Fruit fly (Drosophila melanogaster): ENCODE results near the gene kst.

dm6 chr3L:3405592-3405991, 68.9 kb downstream of the kst start:
- TF ChIP-seq ovo (GFP tag; optimal IDR thresholded peaks at IDR 0.05): no peak
- TF ChIP-seq cic (GFP tag; optimal IDR thresholded peaks at IDR 0.05): no peak
- TF ChIP-seq CG5204 (GFP tag; optimal IDR thresholded peaks at IDR 0.05): no peak
- no peak for TF ChIP-seq CG7101 (tag; optimal IDR thresholded peaks at IDR 0.05)
- no peak for TF ChIP-seq CG33017 (tag; optimal IDR thresholded peaks at IDR 0.05)
- TF ChIP-seq kay (GFP tag; ENCODE audit: borderline replicate concordance): no peak
- no peak for TF ChIP-seq Clk (GFP tag; optimal IDR thresholded peaks at IDR 0.05)
- no peak for TF ChIP-seq bab1 (GFP tag; optimal IDR thresholded peaks at IDR 0.05)
- TF ChIP-seq CG1620 (GFP tag; optimal IDR thresholded peaks at IDR 0.05): no peak
- no peak for TF ChIP-seq toe (GFP tag; optimal IDR thresholded peaks at IDR 0.05)
- TF ChIP-seq tj (GFP tag; optimal IDR thresholded peaks at IDR 0.05): no peak
- no peak for TF ChIP-seq pad (GFP tag; optimal IDR thresholded peaks at IDR 0.05)
- TF ChIP-seq Crg-1 (GFP tag; optimal IDR thresholded peaks at IDR 0.05): no peak
- no peak for TF ChIP-seq CG11617 (GFP tag; optimal IDR thresholded peaks at IDR 0.05)

All from whole organism, adult.